Fruit fly (Drosophila melanogaster) whole organism, embryonic: ENCODE results near the gene CG12182.
A peak's percentile ranks its signal among the peaks of the same experiment; 100 is the strongest.

ENCODE experiments used
- Atf3 ChIP-seq: fragments of 200-800 bp; sonication (Bioruptor generic); optimal IDR thresholded peaks from 3 replicates; lab custom pipeline; 2016; ENCODE audit warnings: missing biosample characterization, missing genetic modification characterization
- B-H2 ChIP-seq: fragments of 200-800 bp; sonication (Bioruptor generic); optimal IDR thresholded peaks from 2 replicates; lab custom pipeline; 2018; ENCODE audit warnings: missing biosample characterization, mild to moderate bottlenecking, missing genetic modification characterization
- CG10267 ChIP-seq: fragments of 200-800 bp; sonication (Bioruptor generic); optimal IDR thresholded peaks from 2 replicates; lab custom pipeline; 2018; ENCODE audit warnings: missing biosample characterization, mild to moderate bottlenecking, missing genetic modification characterization, moderate library complexity
- CG11085 ChIP-seq: fragments of 200-800 bp; sonication (Bioruptor generic); IDR thresholded peaks from 2 replicates; pipeline ENCODE4 v1.3.6; 2022; ENCODE audit warnings: missing biosample characterization, missing genetic modification characterization
- CG11456 ChIP-seq: fragments of 200-800 bp; sonication (Bioruptor generic); IDR thresholded peaks from 3 replicates; pipeline ENCODE4 v1.3.6; 2022; ENCODE audit warnings: missing biosample characterization, missing genetic modification characterization
- CG11723 ChIP-seq: fragments of 200-800 bp; sonication (Bioruptor generic); optimal IDR thresholded peaks from 2 replicates; lab custom pipeline; 2017; ENCODE audit warnings: missing biosample characterization, mild to moderate bottlenecking, missing genetic modification characterization
- CG12236 ChIP-seq: fragments of 200-800 bp; sonication (Bioruptor generic); optimal IDR thresholded peaks from 2 replicates; lab custom pipeline; 2016; ENCODE audit warnings: missing biosample characterization, missing genetic modification characterization
- CG13287 ChIP-seq: fragments of 200-800 bp; sonication (Bioruptor generic); IDR thresholded peaks from 2 replicates; pipeline ENCODE4 v1.3.6; 2022; ENCODE audit warnings: missing biosample characterization, missing genetic modification characterization; ENCODE audit not compliant: partially characterized antibody
- CG13296 ChIP-seq: fragments of 200-800 bp; sonication (Bioruptor generic); optimal IDR thresholded peaks from 3 replicates; lab custom pipeline; 2018; ENCODE audit warnings: missing biosample characterization, mild to moderate bottlenecking, missing genetic modification characterization
- CG14667 ChIP-seq: fragments of 200-800 bp; sonication (Bioruptor generic); IDR thresholded peaks from 2 replicates; pipeline ENCODE4 v1.3.6; 2022; ENCODE audit warnings: missing biosample characterization, missing genetic modification characterization
- CG14965 ChIP-seq: fragments of 200-800 bp; sonication (Bioruptor generic); optimal IDR thresholded peaks from 2 replicates; lab custom pipeline; 2016; ENCODE audit warnings: missing biosample characterization, missing genetic modification characterization, borderline replicate concordance
- CG1529 ChIP-seq: fragments of 200-800 bp; sonication (Bioruptor generic); optimal IDR thresholded peaks from 3 replicates; lab custom pipeline; 2018; ENCODE audit warnings: missing biosample characterization, missing genetic modification characterization
- CG1647 ChIP-seq: fragments of 200-800 bp; sonication (Bioruptor generic); optimal IDR thresholded peaks from 3 replicates; lab custom pipeline; 2016; ENCODE audit warnings: missing biosample characterization, missing genetic modification characterization
- CG1792 ChIP-seq: fragments of 200-800 bp; sonication (Bioruptor generic); optimal IDR thresholded peaks from 2 replicates; lab custom pipeline; 2016; ENCODE audit warnings: missing biosample characterization, missing genetic modification characterization
- CG2678 ChIP-seq: fragments of 200-800 bp; sonication (Bioruptor generic); optimal IDR thresholded peaks from 3 replicates; lab custom pipeline; 2019; ENCODE audit warnings: missing biosample characterization, mild to moderate bottlenecking, missing genetic modification characterization, moderate library complexity
- CG2875 ChIP-seq: fragments of 200-800 bp; sonication (Bioruptor generic); optimal IDR thresholded peaks from 2 replicates; lab custom pipeline; 2017; ENCODE audit warnings: missing biosample characterization, mild to moderate bottlenecking, missing genetic modification characterization, missing genetic modification reagents
- CG2889 ChIP-seq: fragments of 200-800 bp; sonication (Bioruptor generic); IDR thresholded peaks from 3 replicates; pipeline ENCODE4 v1.3.6; 2022; ENCODE audit warnings: missing biosample characterization, missing genetic modification characterization
- CG31365 ChIP-seq: fragments of 200-800 bp; sonication (Bioruptor generic); optimal IDR thresholded peaks from 2 replicates; lab custom pipeline; 2018; ENCODE audit warnings: missing biosample characterization, mild to moderate bottlenecking, missing genetic modification characterization
- CG42726 ChIP-seq: fragments of 200-800 bp; sonication (Bioruptor generic); IDR thresholded peaks from 2 replicates; pipeline ENCODE4 v1.3.6; 2022; ENCODE audit warnings: missing biosample characterization, missing genetic modification characterization; ENCODE audit not compliant: partially characterized antibody
- CG6654 ChIP-seq: fragments of 200-800 bp; sonication (Bioruptor generic); optimal IDR thresholded peaks from 2 replicates; lab custom pipeline; 2017; ENCODE audit warnings: missing biosample characterization, mild to moderate bottlenecking, missing genetic modification characterization
- CG6791 ChIP-seq: fragments of 200-800 bp; sonication (Bioruptor generic); IDR thresholded peaks from 3 replicates; pipeline ENCODE4 v1.3.6; 2022; ENCODE audit warnings: missing biosample characterization, missing genetic modification characterization; ENCODE audit not compliant: partially characterized antibody
- CG9215 ChIP-seq: fragments of 200-800 bp; sonication (Bioruptor generic); IDR thresholded peaks from 2 replicates; pipeline ENCODE4 v1.3.6; 2022; ENCODE audit warnings: missing biosample characterization, missing genetic modification characterization
- Dfd ChIP-seq, 2 experiments: fragments of >200 bp; optimal IDR thresholded peaks; 2 replicates each; lab custom pipeline; 2017; ENCODE audit warnings: missing biosample characterization in 2 of 2, missing genetic modification characterization in 2 of 2
- Dll ChIP-seq: fragments of 200-800 bp; sonication (Bioruptor generic); IDR thresholded peaks from 4 replicates; pipeline ENCODE4 v1.3.6; 2022; ENCODE audit warnings: missing biosample characterization, missing genetic modification characterization; ENCODE audit not compliant: partially characterized antibody
- Doc2 ChIP-seq: fragments of 200-800 bp; sonication (Bioruptor generic); IDR thresholded peaks from 2 replicates; pipeline ENCODE4 v1.3.6; 2022; ENCODE audit warnings: missing biosample characterization, missing genetic modification characterization
- Ets97D ChIP-seq: fragments of 200-800 bp; sonication (Bioruptor generic); optimal IDR thresholded peaks from 3 replicates; lab custom pipeline; 2016; ENCODE audit warnings: missing biosample characterization, missing genetic modification characterization
- Fer2 ChIP-seq: fragments of 200-800 bp; sonication (Bioruptor generic); optimal IDR thresholded peaks from 2 replicates; lab custom pipeline; 2018; ENCODE audit warnings: missing biosample characterization, mild to moderate bottlenecking, missing genetic modification characterization, moderate library complexity
- H2.0 ChIP-seq: fragments of 200-800 bp; sonication (Bioruptor generic); IDR thresholded peaks from 2 replicates; pipeline ENCODE4 v1.3.6; 2022; ENCODE audit warnings: missing biosample characterization, missing genetic modification characterization
- HLH54F ChIP-seq: fragments of 200-800 bp; sonication (Bioruptor generic); optimal IDR thresholded peaks from 3 replicates; lab custom pipeline; 2016; ENCODE audit warnings: missing biosample characterization, missing genetic modification characterization
- Hey ChIP-seq: fragments of 200-800 bp; sonication (Bioruptor generic); optimal IDR thresholded peaks from 3 replicates; lab custom pipeline; 2018; ENCODE audit warnings: missing biosample characterization, mild to moderate bottlenecking, missing genetic modification characterization
- MTF-1 ChIP-seq: fragments of 200-800 bp; sonication (Bioruptor generic); optimal IDR thresholded peaks from 2 replicates; lab custom pipeline; 2018; ENCODE audit warnings: missing biosample characterization, mild to moderate bottlenecking, missing genetic modification characterization, borderline replicate concordance
- NC2α ChIP-seq: fragments of 200-800 bp; sonication (Bioruptor generic); optimal IDR thresholded peaks from 2 replicates; lab custom pipeline; 2016; ENCODE audit warnings: missing biosample characterization, missing genetic modification characterization
- NC2β ChIP-seq: fragments of 200-800 bp; sonication (Bioruptor generic); optimal IDR thresholded peaks from 2 replicates; lab custom pipeline; 2016; ENCODE audit warnings: missing biosample characterization, missing genetic modification characterization
- NFAT ChIP-seq: fragments of 200-800 bp; sonication (Bioruptor generic); IDR thresholded peaks from 2 replicates; pipeline ENCODE4 v1.3.6; 2022; ENCODE audit warnings: missing biosample characterization, missing genetic modification characterization
- Usf ChIP-seq: fragments of 200-800 bp; sonication (Bioruptor generic); optimal IDR thresholded peaks from 2 replicates; lab custom pipeline; 2017; ENCODE audit warnings: missing genotype, missing biosample characterization, missing genetic modification characterization
- da ChIP-seq: fragments of 200-800 bp; sonication (Bioruptor generic); optimal IDR thresholded peaks from 2 replicates; lab custom pipeline; 2016; ENCODE audit warnings: missing biosample characterization, missing genetic modification characterization
- dan ChIP-seq: fragments of 200-800 bp; sonication (Bioruptor generic); IDR thresholded peaks from 2 replicates; pipeline ENCODE4 v1.3.6; 2022; ENCODE audit warnings: missing biosample characterization, missing genetic modification characterization
- fd64A ChIP-seq: fragments of 200-800 bp; sonication (Bioruptor generic); optimal IDR thresholded peaks from 3 replicates; lab custom pipeline; 2018; ENCODE audit warnings: missing biosample characterization, mild to moderate bottlenecking, missing genetic modification characterization
- fu2 ChIP-seq: fragments of 200-800 bp; sonication (Bioruptor generic); optimal IDR thresholded peaks from 2 replicates; lab custom pipeline; 2016; ENCODE audit warnings: missing biosample characterization, missing genetic modification characterization
- ham ChIP-seq: fragments of 200-800 bp; sonication (Bioruptor generic); IDR thresholded peaks from 2 replicates; pipeline ENCODE4 v1.3.6; 2022; ENCODE audit warnings: missing biosample characterization, missing genetic modification characterization
- hb ChIP-seq: fragments of 200-800 bp; sonication (Bioruptor generic); IDR thresholded peaks from 3 replicates; pipeline ENCODE4 v1.3.6; 2022; ENCODE audit warnings: missing biosample characterization, missing genetic modification characterization; ENCODE audit not compliant: partially characterized antibody
- jing ChIP-seq: fragments of 200-800 bp; sonication (Bioruptor generic); optimal IDR thresholded peaks from 2 replicates; lab custom pipeline; 2018; ENCODE audit warnings: missing biosample characterization, mild to moderate bottlenecking, missing genetic modification characterization
- lola ChIP-seq, 3 experiments: fragments of >200 bp in 2 of 3; fragments of 200-800 bp in 1 of 3; sonication (Bioruptor generic) in 1 of 3; optimal IDR thresholded peaks; 2 replicates each; lab custom pipeline; 2017 to 2019; ENCODE audit warnings: missing biosample characterization in 3 of 3, missing genetic modification characterization in 3 of 3, mild to moderate bottlenecking in 1 of 3, moderate library complexity in 1 of 3
- nmo ChIP-seq: fragments of 200-800 bp; sonication (Bioruptor generic); optimal IDR thresholded peaks from 2 replicates; lab custom pipeline; 2018; ENCODE audit warnings: missing biosample characterization, mild to moderate bottlenecking, missing genetic modification characterization, moderate library complexity
- pros ChIP-seq: fragments of 200-800 bp; sonication (Bioruptor generic); optimal IDR thresholded peaks from 3 replicates; lab custom pipeline; 2019; ENCODE audit warnings: missing biosample characterization, mild to moderate bottlenecking, missing genetic modification characterization, moderate library complexity
- sqz ChIP-seq: fragments of 200-800 bp; sonication (Bioruptor generic); optimal IDR thresholded peaks from 3 replicates; lab custom pipeline; 2018; ENCODE audit warnings: missing biosample characterization, mild to moderate bottlenecking, missing genetic modification characterization
- ssp ChIP-seq: fragments of 200-800 bp; sonication (Bioruptor generic); IDR thresholded peaks from 2 replicates; pipeline ENCODE4 v1.3.6; 2022; ENCODE audit warnings: missing biosample characterization, missing genetic modification characterization
- tup ChIP-seq: fragments of 200-800 bp; sonication (Bioruptor generic); optimal IDR thresholded peaks from 2 replicates; lab custom pipeline; 2016; ENCODE audit warnings: missing biosample characterization, mild to moderate bottlenecking, missing genetic modification characterization, moderate library complexity
- wdn ChIP-seq: fragments of 200-800 bp; sonication (Bioruptor generic); IDR thresholded peaks from 2 replicates; pipeline ENCODE4 v1.3.6; 2022; ENCODE audit warnings: missing biosample characterization, missing genetic modification characterization

Gene CG12182

dm6 chr3L:2582753-2583536 lies 16.4 kb downstream of the CG12182 start (continued):
- TF ChIP-seq dan (no peak), tup (GFP tag; lab: Kevin White, UChicago) (peak; percentile 51), CG6654 (GFP tag; lab: Kevin White, UChicago) (peak; percentile 65), CG13296 (GFP tag; lab: Kevin White, UChicago) (peak; percentile 44), H2.0 (peak; percentile 64), Dfd (GFP tag; optimal IDR thresholded peaks at IDR 0.05; lab: Kevin White, UChicago) (no peak), ssp (peak; percentile 64; the same call in 1 of the 2 replicates), Dll (no peak), Usf (GFP tag; lab: Kevin White, UChicago) (no peak), CG9215 (GFP tag; lab: Robert Waterston, UW) (no peak; the same call in 1 of the 2 replicates), hb (GFP tag; lab: Robert Waterston, UW) (no peak), fd64A (GFP tag; lab: Kevin White, UChicago) (peak; percentile 86), nmo (GFP tag; lab: Kevin White, UChicago) (peak; percentile 86), HLH54F (peak; percentile 34), CG14965 (GFP tag; lab: Kevin White, UChicago) (no peak), NC2α (GFP tag; lab: Kevin White, UChicago) (peak; percentile 70), CG10267 (tag; lab: Kevin White, UChicago) (peak; percentile 78), NFAT (no peak), CG12236 (GFP tag; lab: Kevin White, UChicago) (peak; percentile 75), B-H2 (GFP tag; lab: Kevin White, UChicago) (no peak), NC2β (GFP tag; lab: Kevin White, UChicago) (peak; percentile 79), Doc2 (GFP tag; lab: Robert Waterston, UW) (no peak), pros (GFP tag; lab: Kevin White, UChicago) (no peak), CG1647 (GFP tag; lab: Kevin White, UChicago) (peak; percentile 79), lola (GFP tag; optimal IDR thresholded peaks at IDR 0.05; lab: Kevin White, UChicago) (peak in 1 of 3 experiments; percentile 73), Ets97D (GFP tag; lab: Kevin White, UChicago) (peak; percentile 39), CG14667 (GFP tag; lab: Robert Waterston, UW) (peak; percentile 70), sqz (GFP tag; lab: Kevin White, UChicago) (peak; percentile 74), CG11085 (no peak), CG1529 (peak; percentile 84), CG6791 (no peak), CG11456 (GFP tag; lab: Robert Waterston, UW) (peak; percentile 51; the same call in 1 of the 3 replicates), fu2 (GFP tag; lab: Kevin White, UChicago) (peak; percentile 35), jing (GFP tag; lab: Kevin White, UChicago) (peak; percentile 73), CG11723 (GFP tag; lab: Kevin White, UChicago) (peak; percentile 62), CG13287 (GFP tag; lab: Robert Waterston, UW) (no peak), CG2678 (tag; lab: Kevin White, UChicago) (peak; percentile 86), CG1792 (GFP tag; lab: Kevin White, UChicago) (peak; percentile 43), CG2875 (GFP tag; lab: Kevin White, UChicago) (peak; percentile 85), wdn (GFP tag; lab: Robert Waterston, UW) (no peak), Hey (tag; lab: Kevin White, UChicago) (no peak), MTF-1 (peak; percentile 52), CG42726 (GFP tag; lab: Robert Waterston, UW) (no peak), Atf3 (GFP tag; lab: Kevin White, UChicago) (peak; percentile 75), ham (no peak), CG31365 (tag; lab: Kevin White, UChicago) (peak; percentile 39), CG2889 (GFP tag; lab: Robert Waterston, UW) (peak; percentile 40; the same call in 1 of the 3 replicates), Fer2 (tag; lab: Kevin White, UChicago) (no peak), da (no peak)
